In genomic region chr3L:5976121-5976906, dm6 we compare ENCODE assay signal across 1 fruit fly cellular context.
A peak's percentile ranks its signal among the peaks of the same experiment; 100 is the strongest.
TF ChIP-seq lines count a peak whose summit lies in the region.

No protein-coding gene starts in this region.

TF ChIP-seq in whole organism, embryonic, 481 proteins besides CTCF, POLR2A, EP300 and RAD21 (continued from another document and continues in another):
- TF ChIP-seq gcm2 (GFP tag; optimal IDR thresholded peaks at IDR 0.05; lab: Kevin White, UChicago), result peak; percentile 62
- peak; percentile 93 for TF ChIP-seq jumu (GFP tag; optimal IDR thresholded peaks at IDR 0.05; lab: Kevin White, UChicago)
- TF ChIP-seq CG4404 (GFP tag; IDR thresholded peaks at IDR 0.05; lab: Robert Waterston, UW), result peak; percentile 96
- TF ChIP-seq CG34224 (GFP tag; IDR thresholded peaks at IDR 0.05; lab: Robert Waterston, UW; ENCODE audit: partially characterized antibody), result peak; percentile 46; the same call in 1 of the 3 replicates
- peak; percentile 71 for TF ChIP-seq CG2116 (GFP tag; optimal IDR thresholded peaks at IDR 0.05; lab: Kevin White, UChicago)
- TF ChIP-seq Hr51 (GFP tag; optimal IDR thresholded peaks at IDR 0.05; lab: Kevin White, UChicago), result peak; percentile 70 to 93
- TF ChIP-seq Hsf (GFP tag; optimal IDR thresholded peaks at IDR 0.05; lab: Kevin White, UChicago), result peak; percentile 94
- TF ChIP-seq CG16813 (GFP tag; IDR thresholded peaks at IDR 0.05; lab: Robert Waterston, UW; ENCODE audit: partially characterized antibody), result no peak
- no peak for TF ChIP-seq Lpt (GFP tag; optimal IDR thresholded peaks at IDR 0.05; lab: Kevin White, UChicago)
- TF ChIP-seq Spps (tag; optimal IDR thresholded peaks at IDR 0.05; lab: Kevin White, UChicago), result peak; percentile 97
- TF ChIP-seq CG14965 (GFP tag; optimal IDR thresholded peaks at IDR 0.05; lab: Kevin White, UChicago; ENCODE audit: borderline replicate concordance), result peak; percentile 58
- peak; percentile 96 for TF ChIP-seq nmo (GFP tag; optimal IDR thresholded peaks at IDR 0.05; lab: Kevin White, UChicago)
- TF ChIP-seq Vsx1 (GFP tag; optimal IDR thresholded peaks at IDR 0.05; lab: Kevin White, UChicago), result peak; percentile 93
- peak; percentile 80 for TF ChIP-seq NC2α (GFP tag; optimal IDR thresholded peaks at IDR 0.05; lab: Kevin White, UChicago)
- TF ChIP-seq Myb (GFP tag; optimal IDR thresholded peaks at IDR 0.05; lab: Kevin White, UChicago), result peak; percentile 76
- TF ChIP-seq abd-A (tag; optimal IDR thresholded peaks at IDR 0.05; lab: Kevin White, UChicago), result no peak
- no peak for TF ChIP-seq HLHmδ (GFP tag; optimal IDR thresholded peaks at IDR 0.05; lab: Kevin White, UChicago)
- peak; percentile 97 for TF ChIP-seq CG6689 (GFP tag; IDR thresholded peaks at IDR 0.05; lab: Robert Waterston, UW)
- 0 out of 3 replicates have a peak, but pooled peaks have one; percentile 12 for TF ChIP-seq CG7963 (GFP tag; IDR thresholded peaks at IDR 0.05; lab: Robert Waterston, UW; ENCODE audit: partially characterized antibody)
- TF ChIP-seq Eip74EF (GFP tag; optimal IDR thresholded peaks at IDR 0.05; lab: Kevin White, UChicago), result peak in 1 of 2 experiments; percentile 96
- TF ChIP-seq Blimp-1 (GFP tag; optimal IDR thresholded peaks at IDR 0.05; lab: Kevin White, UChicago), result peak; percentile 98
- TF ChIP-seq esg (GFP tag; conservative IDR thresholded peaks at IDR 0.05; lab: Robert Waterston, UW), result peak; percentile 96
- peak; percentile 78 for TF ChIP-seq Bteb2 (GFP tag; optimal IDR thresholded peaks at IDR 0.05; lab: Kevin White, UChicago)
- TF ChIP-seq cato (GFP tag; optimal IDR thresholded peaks at IDR 0.05; lab: Kevin White, UChicago; ENCODE audit: borderline replicate concordance), result peak; percentile 91
- peak; percentile 96 for TF ChIP-seq bab2 (GFP tag; optimal IDR thresholded peaks at IDR 0.05; lab: Kevin White, UChicago)
- no peak; the same call in 1 of the 2 replicates for TF ChIP-seq hbn (GFP tag; IDR thresholded peaks at IDR 0.05; lab: Robert Waterston, UW; ENCODE audit: partially characterized antibody)
- peak in 1 of 2 experiments; percentile 74 for TF ChIP-seq pan (optimal IDR thresholded peaks at IDR 0.05; lab: Kevin White, UChicago)
- peak; percentile 76 to 97 for TF ChIP-seq pan (GFP tag; optimal IDR thresholded peaks at IDR 0.05 in 1 of 2, IDR thresholded peaks at IDR 0.05 in 1 of 2)
- no peak for TF ChIP-seq CG4282 (GFP tag; optimal IDR thresholded peaks at IDR 0.05; lab: Kevin White, UChicago)
- peak; percentile 94; the same call in 1 of the 2 replicates for TF ChIP-seq Gsc (GFP tag; IDR thresholded peaks at IDR 0.05; lab: Robert Waterston, UW)
- TF ChIP-seq ham (GFP tag; IDR thresholded peaks at IDR 0.05; lab: Robert Waterston, UW), result peak; percentile 41; the same call in 1 of the 2 replicates
- TF ChIP-seq Chrac-16 (GFP tag; optimal IDR thresholded peaks at IDR 0.05; lab: Kevin White, UChicago), result peak; percentile 94
- TF ChIP-seq CG4360 (GFP tag; IDR thresholded peaks at IDR 0.05; lab: Robert Waterston, UW), result peak; percentile 83
- TF ChIP-seq ranshi (GFP tag; IDR thresholded peaks at IDR 0.05; lab: Robert Waterston, UW), result peak; percentile 97
- peak; percentile 77 for TF ChIP-seq odd (GFP tag; optimal IDR thresholded peaks at IDR 0.05; lab: Kevin White, UChicago)
- peak; percentile 86 for TF ChIP-seq NK7.1 (GFP tag; optimal IDR thresholded peaks at IDR 0.05; lab: Kevin White, UChicago)
- no peak for TF ChIP-seq Opbp (GFP tag; IDR thresholded peaks at IDR 0.05; lab: Robert Waterston, UW; ENCODE audit: partially characterized antibody)
- peak; percentile 84 for TF ChIP-seq lilli (GFP tag; optimal IDR thresholded peaks at IDR 0.05; lab: Kevin White, UChicago)
- TF ChIP-seq Trl (optimal IDR thresholded peaks at IDR 0.05; lab: Kevin White, UChicago), result peak; percentile 68 to 99
- TF ChIP-seq Trl (GFP tag; optimal IDR thresholded peaks at IDR 0.05; lab: Kevin White, UChicago), result peak; percentile 91
- TF ChIP-seq Hey (tag; optimal IDR thresholded peaks at IDR 0.05; lab: Kevin White, UChicago), result no peak
- TF ChIP-seq fd64A (GFP tag; optimal IDR thresholded peaks at IDR 0.05; lab: Kevin White, UChicago), result peak; percentile 85
- peak; percentile 98 for TF ChIP-seq ttk (GFP tag; IDR thresholded peaks at IDR 0.05; lab: Robert Waterston, UW)
- TF ChIP-seq mld (GFP tag; IDR thresholded peaks at IDR 0.05; lab: Robert Waterston, UW; ENCODE audit: partially characterized antibody), result no peak
- no peak; the same call in 1 of the 2 replicates for TF ChIP-seq CG13287 (GFP tag; IDR thresholded peaks at IDR 0.05; lab: Robert Waterston, UW; ENCODE audit: partially characterized antibody)
- peak; percentile 94 for TF ChIP-seq oc (tag; optimal IDR thresholded peaks at IDR 0.05; lab: Kevin White, UChicago)
- peak; percentile 82 for TF ChIP-seq CG12155 (GFP tag; optimal IDR thresholded peaks at IDR 0.05; lab: Kevin White, UChicago)
- TF ChIP-seq Dbx (GFP tag; IDR thresholded peaks at IDR 0.05; lab: Robert Waterston, UW), result peak; percentile 50; the same call in 1 of the 3 replicates
- TF ChIP-seq CG6683 (GFP tag; optimal IDR thresholded peaks at IDR 0.05; lab: Kevin White, UChicago), result peak; percentile 76
- peak; percentile 93 for TF ChIP-seq CG5953 (GFP tag; IDR thresholded peaks at IDR 0.05; lab: Robert Waterston, UW)
- no peak for TF ChIP-seq ftz-f1 (GFP tag; optimal IDR thresholded peaks at IDR 0.05; lab: Kevin White, UChicago)
- peak; percentile 97 for TF ChIP-seq unpg (GFP tag; optimal IDR thresholded peaks at IDR 0.05; lab: Kevin White, UChicago)
- TF ChIP-seq CG15601 (tag; optimal IDR thresholded peaks at IDR 0.05; lab: Kevin White, UChicago), result peak; percentile 94
- TF ChIP-seq CG42726 (GFP tag; IDR thresholded peaks at IDR 0.05; lab: Robert Waterston, UW; ENCODE audit: partially characterized antibody), result no peak
- TF ChIP-seq eyg (GFP tag; optimal IDR thresholded peaks at IDR 0.05; lab: Kevin White, UChicago), result peak; percentile 71
- TF ChIP-seq Awh (GFP tag; IDR thresholded peaks at IDR 0.05; lab: Robert Waterston, UW), result peak; percentile 98
- TF ChIP-seq grau (tag; optimal IDR thresholded peaks at IDR 0.05; lab: Kevin White, UChicago), result peak; percentile 88
- 0 out of 2 replicates have a peak, but pooled peaks have one; percentile 12 for TF ChIP-seq CG9932 (GFP tag; IDR thresholded peaks at IDR 0.05; lab: Robert Waterston, UW)
- peak; percentile 95 for TF ChIP-seq CG11695 (GFP tag; IDR thresholded peaks at IDR 0.05; lab: Robert Waterston, UW)
- TF ChIP-seq pho (GFP tag; optimal IDR thresholded peaks at IDR 0.05; lab: Kevin White, UChicago), result peak; percentile 67
- peak; percentile 86 for TF ChIP-seq Rfx (GFP tag; IDR thresholded peaks at IDR 0.05; lab: Robert Waterston, UW)
- TF ChIP-seq CG18476 (GFP tag; optimal IDR thresholded peaks at IDR 0.05; lab: Kevin White, UChicago), result peak; percentile 93
- TF ChIP-seq repo (GFP tag; optimal IDR thresholded peaks at IDR 0.05; lab: Kevin White, UChicago), result peak; percentile 84
- TF ChIP-seq CG13424 (tag; optimal IDR thresholded peaks at IDR 0.05; lab: Kevin White, UChicago), result peak; percentile 90
- TF ChIP-seq tup (GFP tag; optimal IDR thresholded peaks at IDR 0.05; lab: Kevin White, UChicago), result peak; percentile 93
- TF ChIP-seq CG18011 (GFP tag; optimal IDR thresholded peaks at IDR 0.05; lab: Kevin White, UChicago), result peak; percentile 63
- peak; percentile 91 for TF ChIP-seq NC2β (GFP tag; optimal IDR thresholded peaks at IDR 0.05; lab: Kevin White, UChicago)
- no peak for TF ChIP-seq nom (GFP tag; optimal IDR thresholded peaks at IDR 0.05; lab: Kevin White, UChicago)
- TF ChIP-seq br (optimal IDR thresholded peaks at IDR 0.05; lab: Kevin White, UChicago), result no peak
- peak; percentile 59 for TF ChIP-seq dm (GFP tag; optimal IDR thresholded peaks at IDR 0.05; lab: Kevin White, UChicago)
- TF ChIP-seq Deaf1 (tag; optimal IDR thresholded peaks at IDR 0.05; lab: Kevin White, UChicago), result peak; percentile 44
- no peak for TF ChIP-seq corto (GFP tag; optimal IDR thresholded peaks at IDR 0.05; lab: Kevin White, UChicago)
- no peak for TF ChIP-seq hb (GFP tag; IDR thresholded peaks at IDR 0.05; lab: Robert Waterston, UW; ENCODE audit: partially characterized antibody)
- peak; percentile 5 for TF ChIP-seq CG4328 (GFP tag; optimal IDR thresholded peaks at IDR 0.05; lab: Kevin White, UChicago)
- peak; percentile 94 for TF ChIP-seq CG7839 (tag; optimal IDR thresholded peaks at IDR 0.05; lab: Kevin White, UChicago)
- peak; percentile 96 for TF ChIP-seq wor (GFP tag; IDR thresholded peaks at IDR 0.05; lab: Robert Waterston, UW)
- peak; percentile 88 for TF ChIP-seq so (GFP tag; IDR thresholded peaks at IDR 0.05; lab: Robert Waterston, UW)
- peak; percentile 54 for TF ChIP-seq NFAT (GFP tag; IDR thresholded peaks at IDR 0.05; lab: Robert Waterston, UW)
- no peak for TF ChIP-seq sna (GFP tag; IDR thresholded peaks at IDR 0.05; lab: Robert Waterston, UW; ENCODE audit: partially characterized antibody)
- peak; percentile 95 for TF ChIP-seq gcm (GFP tag; optimal IDR thresholded peaks at IDR 0.05; lab: Kevin White, UChicago)
- peak; percentile 84 for TF ChIP-seq CG32532 (GFP tag; IDR thresholded peaks at IDR 0.05; lab: Robert Waterston, UW)
- TF ChIP-seq CG17385 (GFP tag; optimal IDR thresholded peaks at IDR 0.05; lab: Kevin White, UChicago), result peak; percentile 35
- TF ChIP-seq sens-2 (GFP tag; IDR thresholded peaks at IDR 0.05; lab: Robert Waterston, UW), result peak; percentile 94
- peak; percentile 5 for TF ChIP-seq CG3995 (GFP tag; optimal IDR thresholded peaks at IDR 0.05; lab: Kevin White, UChicago)
- TF ChIP-seq pita (GFP tag; optimal IDR thresholded peaks at IDR 0.05; lab: Kevin White, UChicago), result no peak
- peak; percentile 48 for TF ChIP-seq Jarid2 (GFP tag; optimal IDR thresholded peaks at IDR 0.05; lab: Kevin White, UChicago)
- peak; percentile 98 for TF ChIP-seq zf30C (GFP tag; optimal IDR thresholded peaks at IDR 0.05; lab: Kevin White, UChicago)
- TF ChIP-seq Aef1 (GFP tag; IDR thresholded peaks at IDR 0.05; lab: Robert Waterston, UW), result peak; percentile 96
- TF ChIP-seq CG10321 (GFP tag; IDR thresholded peaks at IDR 0.05; lab: Robert Waterston, UW), result peak; percentile 74; the same call in 1 of the 2 replicates
- TF ChIP-seq hkb (optimal IDR thresholded peaks at IDR 0.05; lab: Kevin White, UChicago), result peak; percentile 56
- TF ChIP-seq hkb (GFP tag; IDR thresholded peaks at IDR 0.05; lab: Robert Waterston, UW), result peak; percentile 98
- peak; percentile 73 for TF ChIP-seq CG3281 (GFP tag; optimal IDR thresholded peaks at IDR 0.05; lab: Kevin White, UChicago)
- peak; percentile 84 for TF ChIP-seq pros (GFP tag; optimal IDR thresholded peaks at IDR 0.05; lab: Kevin White, UChicago)
- no peak for TF ChIP-seq ash1 (GFP tag; optimal IDR thresholded peaks at IDR 0.05; lab: Kevin White, UChicago)
- no peak for TF ChIP-seq prd (optimal IDR thresholded peaks at IDR 0.05; lab: Kevin White, UChicago)
- peak; percentile 98 for TF ChIP-seq prd (GFP tag; IDR thresholded peaks at IDR 0.05; lab: Robert Waterston, UW)
- TF ChIP-seq org-1 (GFP tag; optimal IDR thresholded peaks at IDR 0.05; lab: Kevin White, UChicago), result peak; percentile 91
- peak; percentile 99 for TF ChIP-seq CG18262 (tag; optimal IDR thresholded peaks at IDR 0.05; lab: Kevin White, UChicago)
- peak; percentile 89 for TF ChIP-seq Atf3 (GFP tag; optimal IDR thresholded peaks at IDR 0.05; lab: Kevin White, UChicago)
- TF ChIP-seq ac (GFP tag; optimal IDR thresholded peaks at IDR 0.05; lab: Kevin White, UChicago), result peak; percentile 76
- TF ChIP-seq disco-r (GFP tag; optimal IDR thresholded peaks at IDR 0.05; lab: Kevin White, UChicago), result peak; percentile 84
- peak; percentile 94 for TF ChIP-seq CG3726 (GFP tag; IDR thresholded peaks at IDR 0.05; lab: Robert Waterston, UW)
- TF ChIP-seq CG16815 (GFP tag; optimal IDR thresholded peaks at IDR 0.05; lab: Kevin White, UChicago), result peak; percentile 89
- peak; percentile 39 for TF ChIP-seq schlank (tag; optimal IDR thresholded peaks at IDR 0.05; lab: Kevin White, UChicago)
- peak; percentile 98 for TF ChIP-seq H15 (GFP tag; IDR thresholded peaks at IDR 0.05; lab: Robert Waterston, UW)
- peak; percentile 47; the same call in 1 of the 2 replicates for TF ChIP-seq Taf1 (GFP tag; IDR thresholded peaks at IDR 0.05; lab: Robert Waterston, UW)
- TF ChIP-seq CG2875 (GFP tag; optimal IDR thresholded peaks at IDR 0.05; lab: Kevin White, UChicago), result peak; percentile 96
- TF ChIP-seq CG15696 (tag; optimal IDR thresholded peaks at IDR 0.05; lab: Kevin White, UChicago), result peak; percentile 85
- TF ChIP-seq wek (GFP tag; optimal IDR thresholded peaks at IDR 0.05; lab: Kevin White, UChicago), result peak; percentile 41
- peak; percentile 23 for TF ChIP-seq CG9876 (GFP tag; optimal IDR thresholded peaks at IDR 0.05; lab: Kevin White, UChicago)
- TF ChIP-seq sisA (GFP tag; IDR thresholded peaks at IDR 0.05; lab: Robert Waterston, UW), result peak; percentile 98
- TF ChIP-seq CG13624 (GFP tag; optimal IDR thresholded peaks at IDR 0.05; lab: Kevin White, UChicago), result peak; percentile 75
- peak; percentile 50 for TF ChIP-seq fru (optimal IDR thresholded peaks at IDR 0.05; lab: Kevin White, UChicago)
- TF ChIP-seq gro (GFP tag; optimal IDR thresholded peaks at IDR 0.05; lab: Kevin White, UChicago), result peak; percentile 54
- peak; percentile 81 for TF ChIP-seq Bdp1 (GFP tag; optimal IDR thresholded peaks at IDR 0.05; lab: Kevin White, UChicago)
- TF ChIP-seq Abd-B (GFP tag; optimal IDR thresholded peaks at IDR 0.05; lab: Kevin White, UChicago), result peak; percentile 95
- peak; percentile 68 for TF ChIP-seq CrebB (tag; optimal IDR thresholded peaks at IDR 0.05; lab: Kevin White, UChicago)
- TF ChIP-seq Sry-β (GFP tag; optimal IDR thresholded peaks at IDR 0.05; lab: Kevin White, UChicago), result peak; percentile 69
- peak; percentile 58 for TF ChIP-seq CG9797 (GFP tag; optimal IDR thresholded peaks at IDR 0.05; lab: Kevin White, UChicago)
- TF ChIP-seq CG11398 (GFP tag; optimal IDR thresholded peaks at IDR 0.05; lab: Kevin White, UChicago), result peak; percentile 80
- peak; percentile 84 for TF ChIP-seq CG12659 (GFP tag; optimal IDR thresholded peaks at IDR 0.05; lab: Kevin White, UChicago)
- peak; percentile 59 for TF ChIP-seq grn (GFP tag; optimal IDR thresholded peaks at IDR 0.05; lab: Kevin White, UChicago)
- peak; percentile 87 for TF ChIP-seq aop (GFP tag; IDR thresholded peaks at IDR 0.05; lab: Robert Waterston, UW)
- TF ChIP-seq twi (tag; optimal IDR thresholded peaks at IDR 0.05; lab: Kevin White, UChicago), result peak; percentile 80
- peak; percentile 95 for TF ChIP-seq cg (GFP tag; optimal IDR thresholded peaks at IDR 0.05; lab: Kevin White, UChicago)
- TF ChIP-seq Kr (GFP tag; optimal IDR thresholded peaks at IDR 0.05; lab: Kevin White, UChicago), result no peak
- peak; percentile 92 for TF ChIP-seq chm (GFP tag; IDR thresholded peaks at IDR 0.05; lab: Robert Waterston, UW)
- TF ChIP-seq CG12219 (GFP tag; optimal IDR thresholded peaks at IDR 0.05; lab: Kevin White, UChicago), result peak; percentile 85
